Worm (Caenorhabditis elegans) whole organism, L3 larva: ENCODE measurements around the gene sftb-6.

Experiments used
- lin-15B ChIP-seq: fragments of 150-350 bp; optimal IDR thresholded peaks from 2 replicates; lab custom pipeline; 2014; ENCODE audit warnings: missing biosample characterization, missing genetic modification characterization
- nhr-12 ChIP-seq: fragments of 150-350 bp; optimal IDR thresholded peaks from 2 replicates; lab custom pipeline; 2014; ENCODE audit warnings: missing biosample characterization, missing genetic modification characterization
- nhr-23 ChIP-seq: fragments of 150-350 bp; optimal IDR thresholded peaks from 2 replicates; lab custom pipeline; 2014; ENCODE audit warnings: missing biosample characterization, missing genetic modification reagents, missing genetic modification characterization
- unc-39 ChIP-seq: sonication (generic microtip); optimal IDR thresholded peaks from 4 replicates; lab custom pipeline; 2017; ENCODE audit warnings: missing biosample characterization, missing genetic modification characterization
- unc-62 ChIP-seq: fragments of 150-350 bp; sonication (generic microtip); optimal IDR thresholded peaks from 4 replicates; lab custom pipeline; 2014; ENCODE audit warnings: missing biosample characterization, missing genetic modification reagents, missing genetic modification characterization
- zag-1 ChIP-seq: fragments of 150-350 bp; optimal IDR thresholded peaks from 2 replicates; lab custom pipeline; 2014; ENCODE audit warnings: missing biosample characterization, missing genetic modification characterization
- ztf-11 ChIP-seq: fragments of 150-350 bp; optimal IDR thresholded peaks from 2 replicates; lab custom pipeline; 2014; ENCODE audit warnings: missing biosample characterization, missing genetic modification characterization
- ztf-4 ChIP-seq: fragments of 150-350 bp; optimal IDR thresholded peaks from 2 replicates; lab custom pipeline; 2014; ENCODE audit warnings: missing biosample characterization, missing genetic modification characterization

ce11 chrII:66322-66721 lies 31.9 kb upstream of the sftb-6 start:
- no peak for TF ChIP-seq lin-15B
- TF ChIP-seq ztf-11 (tag; lab: Kevin White, UChicago) = no peak
- no peak for TF ChIP-seq ztf-4 (tag; lab: Kevin White, UChicago)
- no peak for TF ChIP-seq zag-1 (tag; lab: Kevin White, UChicago)
- TF ChIP-seq unc-39 (tag; lab: Kevin White, UChicago) = no peak
- no peak for TF ChIP-seq nhr-12 (tag; lab: Kevin White, UChicago)
- TF ChIP-seq unc-62 (GFP tag; lab: Kevin White, UChicago) = no peak
- TF ChIP-seq nhr-23 (tag; lab: Kevin White, UChicago) = peak; percentile 76
